Worm (Caenorhabditis elegans): ENCODE measurements around the gene prdx-2.
A peak's percentile ranks its signal among the peaks of the same experiment; 100 is the strongest.

The prdx-2 gene

ce11 chrII:5340672-5341568 lies 37.1 kb upstream of the prdx-2 start (continued):
- TF ChIP-seq F49E8.2 (tag; optimal IDR thresholded peaks at IDR 0.05; ENCODE audit: borderline replicate concordance) (no peak), nhr-42 (GFP tag; IDR thresholded peaks at IDR 0.05) (no peak), ceh-32 (tag; optimal IDR thresholded peaks at IDR 0.05; ENCODE audit: poor library complexity) (no peak), ztf-11 (tag; optimal IDR thresholded peaks at IDR 0.05) (no peak), jun-1 (tag; optimal IDR thresholded peaks at IDR 0.05) (no peak), mep-1 (tag; optimal IDR thresholded peaks at IDR 0.05) (peak; percentile 60), nhr-41 (GFP tag; IDR thresholded peaks at IDR 0.05) (peak; percentile 61; the same call in 1 of the 2 replicates), nhr-11 (tag; optimal IDR thresholded peaks at IDR 0.05) (no peak), ctbp-1 (GFP tag; IDR thresholded peaks at IDR 0.05) (no peak; the same call in 1 of the 2 replicates), dpl-1 (GFP tag; optimal IDR thresholded peaks at IDR 0.05) (no peak), lin-38 (GFP tag; IDR thresholded peaks at IDR 0.05) (peak; percentile 15; the same call in 1 of the 2 replicates), nhr-77 (tag; optimal IDR thresholded peaks at IDR 0.05) (peak; percentile 43), ceh-82 (tag; optimal IDR thresholded peaks at IDR 0.05) (no peak), skn-1 (tag; optimal IDR thresholded peaks at IDR 0.05) (no peak), zip-11 (GFP tag; IDR thresholded peaks at IDR 0.05) (no peak), lin-29 (GFP tag; IDR thresholded peaks at IDR 0.05) (0 out of 2 replicates have a peak, but pooled peaks have one; percentile 15), lin-15B (tag; optimal IDR thresholded peaks at IDR 0.05) (no peak), attf-4 (tag; optimal IDR thresholded peaks at IDR 0.05) (no peak), ceh-20 (GFP tag; IDR thresholded peaks at IDR 0.05) (0 out of 2 replicates have a peak, but pooled peaks have one; percentile 12), lir-3 (tag; optimal IDR thresholded peaks at IDR 0.05) (no peak), lsy-2 (tag; optimal IDR thresholded peaks at IDR 0.05) (no peak), D1046.2 (GFP tag; IDR thresholded peaks at IDR 0.05) (no peak), mdl-1 (tag; optimal IDR thresholded peaks at IDR 0.05) (no peak), mes-2 (tag; optimal IDR thresholded peaks at IDR 0.05; ENCODE audit: poor library complexity, severe bottlenecking) (peak; percentile 37), F26F4.8 (GFP tag; conservative IDR thresholded peaks at IDR 0.05) (no peak), zfp-3 (GFP tag; conservative IDR thresholded peaks at IDR 0.05) (0 out of 2 replicates have a peak, but pooled peaks have one; percentile 72), nhr-48 (tag; optimal IDR thresholded peaks at IDR 0.05) (no peak), daf-16 (GFP tag; optimal IDR thresholded peaks at IDR 0.05) (no peak), daf-16 (tag; optimal IDR thresholded peaks at IDR 0.05) (no peak), aly-2 (tag; optimal IDR thresholded peaks at IDR 0.05) (peak; percentile 29), nhr-6 (tag; optimal IDR thresholded peaks at IDR 0.05) (no peak), spr-3 (GFP tag; optimal IDR thresholded peaks at IDR 0.05) (no peak), Y105C5A.15 (GFP tag; IDR thresholded peaks at IDR 0.05) (no peak), F37D6.2 (tag; optimal IDR thresholded peaks at IDR 0.05) (no peak), unc-62 (GFP tag; optimal IDR thresholded peaks at IDR 0.05 in 1 of 2) (peak in 1 of 2 experiments; percentile 79), unc-62 (tag; optimal IDR thresholded peaks at IDR 0.05) (no peak), tra-1 (GFP tag; IDR thresholded peaks at IDR 0.05) (no peak), R02D3.7 (tag; optimal IDR thresholded peaks at IDR 0.05) (no peak), nhr-10 (tag; optimal IDR thresholded peaks at IDR 0.05) (peak; percentile 37), vab-7 (GFP tag; IDR thresholded peaks at IDR 0.05) (no peak), dmd-6 (GFP tag; IDR thresholded peaks at IDR 0.05) (no peak), nhr-237 (tag; optimal IDR thresholded peaks at IDR 0.05) (no peak), zfp-2 (tag; optimal IDR thresholded peaks at IDR 0.05) (no peak), nhr-76 (tag; optimal IDR thresholded peaks at IDR 0.05) (no peak), lim-7 (GFP tag; IDR thresholded peaks at IDR 0.05) (0 out of 2 replicates have a peak, but pooled peaks have one; percentile 3), Y48G9A.11 (GFP tag; IDR thresholded peaks at IDR 0.05) (no peak), T26A8.4 (GFP tag; IDR thresholded peaks at IDR 0.05) (peak; percentile 58), madf-9 (GFP tag; conservative IDR thresholded peaks at IDR 0.05) (no peak), daf-19 (GFP tag; conservative IDR thresholded peaks at IDR 0.05) (no peak), ztf-7 (tag; optimal IDR thresholded peaks at IDR 0.05) (no peak)

All from whole organism, L4 larva.